Fruit fly (Drosophila melanogaster) S2 (cell line): ENCODE results near the gene Svip.

ENCODE experiments used
- CG8478 ChIP-seq: fragments of >200 bp; optimal IDR thresholded peaks from 2 replicates; lab custom pipeline; 2018
- CTCF ChIP-seq, 2 experiments: fragments of >200 bp; optimal IDR thresholded peaks; 2 replicates each; lab custom pipeline; 2018

DNA sequence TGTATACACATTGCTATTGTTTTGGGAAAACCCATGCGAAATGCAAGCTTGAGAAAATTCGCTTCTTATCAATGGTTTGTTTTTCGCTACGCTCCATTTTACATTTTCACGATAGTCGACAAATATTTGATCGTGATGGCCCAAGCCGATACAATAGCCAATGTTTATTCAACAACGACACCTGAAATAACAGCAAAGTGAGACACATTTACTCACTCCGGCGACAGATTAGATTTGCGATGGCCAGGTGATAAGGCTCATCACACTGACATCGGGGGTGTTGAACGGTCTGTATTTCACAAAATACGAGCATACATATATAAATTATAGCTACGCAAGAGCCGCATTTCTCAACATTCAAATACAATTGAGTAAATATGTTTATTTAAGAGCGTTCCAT, 38.4 kb downstream of the Svip start:
- no peak for TF ChIP-seq CG8478 (lab: Kevin White, UChicago)
- TF ChIP-seq CTCF (optimal IDR thresholded peaks at IDR 0.05; lab: Kevin White, UChicago), result no peak
